Fruit fly (Drosophila melanogaster): ENCODE measurements around the gene fend.

fend gene

DNA sequence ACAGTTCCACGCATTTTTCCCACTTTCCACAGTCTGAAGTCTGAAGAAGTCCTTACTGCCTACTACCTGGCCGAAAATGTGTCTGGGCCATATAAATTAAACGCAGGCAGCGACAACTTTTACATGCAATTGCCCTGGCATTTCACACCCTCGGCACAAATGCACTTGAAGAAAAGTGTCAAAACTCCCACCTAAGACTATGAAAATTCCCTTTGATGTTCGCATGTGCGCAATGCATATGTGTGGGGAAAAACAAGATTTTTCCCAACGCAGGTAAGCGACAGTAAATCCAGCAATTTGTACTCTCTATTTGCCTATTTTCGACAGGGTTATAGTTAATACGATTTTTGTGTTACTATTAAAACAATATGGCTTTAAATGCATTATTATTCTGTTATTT lies 5.5 kb downstream of the fend start:
- TF ChIP-seq EcR (GFP tag; optimal IDR thresholded peaks at IDR 0.05): no peak
- TF ChIP-seq Dll (optimal IDR thresholded peaks at IDR 0.05): no peak
- no peak for TF ChIP-seq pan (optimal IDR thresholded peaks at IDR 0.05)
- TF ChIP-seq CG8478 (optimal IDR thresholded peaks at IDR 0.05): no peak
- no peak for TF ChIP-seq psq (optimal IDR thresholded peaks at IDR 0.05)
- no peak for TF ChIP-seq usp (GFP tag; optimal IDR thresholded peaks at IDR 0.05)

DNA sequence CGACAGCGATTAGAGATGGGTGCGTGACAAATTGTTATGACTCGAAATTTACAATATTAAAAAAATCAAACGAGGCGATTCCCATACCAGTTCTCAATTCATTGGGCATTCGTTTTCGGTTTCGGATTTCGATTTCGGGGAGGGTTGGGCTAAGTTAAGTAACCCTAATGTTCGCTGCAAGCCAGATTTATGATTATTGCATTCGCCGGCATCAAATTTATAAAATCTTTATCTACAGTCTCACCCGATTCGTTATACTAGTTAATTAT lies 7.0 kb downstream of the fend start:
- TF ChIP-seq psq (optimal IDR thresholded peaks at IDR 0.05) (no peak), EcR (GFP tag; optimal IDR thresholded peaks at IDR 0.05) (no peak), CG8478 (optimal IDR thresholded peaks at IDR 0.05) (no peak), usp (GFP tag; optimal IDR thresholded peaks at IDR 0.05) (no peak), pan (optimal IDR thresholded peaks at IDR 0.05) (no peak), Dll (optimal IDR thresholded peaks at IDR 0.05) (no peak)

DNA sequence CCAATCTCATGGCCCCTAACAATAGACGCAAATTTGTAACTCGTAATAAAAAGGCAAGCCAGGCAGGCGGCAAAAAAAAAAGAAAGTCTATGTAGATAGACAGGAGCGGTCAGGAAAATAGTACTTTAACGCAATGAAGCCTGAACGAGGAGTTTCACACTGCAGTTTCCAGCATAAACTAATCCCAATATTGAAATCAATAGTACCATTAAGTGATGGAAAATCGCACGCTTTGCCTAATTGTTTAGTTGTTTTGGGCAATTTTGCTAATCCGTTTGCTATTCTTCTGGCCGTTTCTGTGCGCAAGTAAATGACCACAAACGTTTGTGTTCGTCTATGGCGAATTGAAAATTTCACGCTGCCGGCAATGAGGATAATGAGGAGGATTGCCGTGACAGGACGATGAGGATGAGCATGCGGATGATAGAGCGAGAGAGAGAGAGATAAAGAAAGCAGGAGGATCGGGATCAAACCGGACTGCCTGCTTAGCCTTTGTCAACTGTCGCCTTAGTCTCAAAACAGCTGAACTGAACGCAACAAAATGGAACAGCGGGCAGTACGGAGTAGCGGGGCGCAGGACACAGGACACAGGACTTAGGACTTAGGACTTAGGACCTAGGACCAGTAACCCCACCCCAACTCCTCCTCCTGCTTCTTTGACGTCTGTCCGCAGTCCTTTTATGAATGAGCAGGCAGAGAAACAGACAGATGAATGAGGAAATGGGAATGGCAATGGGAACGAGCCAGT lies 7.5 kb downstream of the fend start:
- TF ChIP-seq CG8478 (optimal IDR thresholded peaks at IDR 0.05): no peak
- TF ChIP-seq psq (optimal IDR thresholded peaks at IDR 0.05): no peak
- TF ChIP-seq pan (optimal IDR thresholded peaks at IDR 0.05): no peak
- TF ChIP-seq EcR (GFP tag; optimal IDR thresholded peaks at IDR 0.05): no peak
- TF ChIP-seq Dll (optimal IDR thresholded peaks at IDR 0.05): no peak
- TF ChIP-seq usp (GFP tag; optimal IDR thresholded peaks at IDR 0.05): no peak

DNA sequence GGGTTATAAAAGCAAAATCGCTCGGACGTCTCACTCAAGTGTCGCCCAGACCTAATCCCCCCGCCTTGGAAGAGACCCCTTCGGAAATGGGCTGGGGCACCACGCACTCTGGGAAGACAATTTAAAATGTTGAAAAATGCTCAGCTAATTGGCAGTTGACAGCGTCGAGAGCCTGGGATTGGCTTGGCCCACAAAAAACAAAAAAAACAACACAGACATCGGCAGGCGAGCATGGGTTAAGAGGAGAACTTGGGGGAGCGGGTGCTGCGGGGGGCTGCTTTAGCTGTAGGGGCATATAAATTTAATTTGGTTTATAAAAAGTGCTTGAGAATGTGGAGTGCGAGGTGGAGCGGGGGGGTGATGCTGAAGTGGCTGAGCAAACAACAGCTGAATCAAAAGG lies 12.4 kb downstream of the fend start:
- no peak for TF ChIP-seq pan (optimal IDR thresholded peaks at IDR 0.05)
- no peak for TF ChIP-seq Dll (optimal IDR thresholded peaks at IDR 0.05)
- TF ChIP-seq EcR (GFP tag; optimal IDR thresholded peaks at IDR 0.05): no peak
- TF ChIP-seq CG8478 (optimal IDR thresholded peaks at IDR 0.05): no peak

DNA sequence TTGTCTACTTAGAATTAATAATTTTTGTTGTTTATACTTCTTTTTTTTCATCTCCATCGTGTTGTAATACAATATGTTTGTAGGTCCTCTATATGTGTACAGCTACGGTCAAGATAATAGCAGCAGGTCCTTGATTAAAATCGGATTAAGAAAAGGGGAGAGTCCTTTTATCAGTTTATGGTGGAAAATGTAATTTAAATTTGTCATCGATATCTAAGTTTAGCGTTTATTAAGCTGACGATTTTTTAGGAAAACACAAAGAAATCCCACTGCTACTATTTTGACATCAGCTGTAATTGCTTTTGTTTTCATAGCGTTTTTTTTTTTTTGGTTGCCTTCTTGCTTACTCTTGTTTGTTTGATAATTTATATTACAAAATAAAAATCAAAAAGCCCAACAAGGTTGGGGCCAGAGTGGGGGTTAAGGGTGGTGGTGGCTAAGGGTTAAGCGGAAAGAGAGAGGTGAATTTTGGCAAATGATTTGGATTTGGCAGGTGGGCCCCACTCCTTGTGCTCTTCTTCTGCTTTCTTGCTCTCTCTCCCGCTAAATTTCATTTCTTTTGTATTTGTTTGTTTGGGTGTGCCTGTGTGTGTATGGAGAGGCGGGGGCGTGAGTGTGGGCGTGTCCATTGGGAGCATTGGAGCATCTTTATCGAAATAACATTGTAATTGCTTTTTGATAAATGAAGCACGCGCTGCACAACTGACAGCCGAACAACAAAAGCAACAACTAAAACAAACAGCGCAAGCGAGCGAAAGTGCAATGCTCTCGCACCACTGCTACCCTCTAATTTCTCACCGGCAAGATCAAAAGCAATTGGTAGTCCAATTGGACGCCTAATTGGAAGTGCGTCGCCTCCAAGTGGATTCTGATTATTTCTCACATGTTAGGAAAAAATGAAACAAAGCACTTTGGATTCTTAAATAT lies 13.8 kb downstream of the fend start:
- TF ChIP-seq pan (optimal IDR thresholded peaks at IDR 0.05) (peak; percentile 24), EcR (GFP tag; optimal IDR thresholded peaks at IDR 0.05) (no peak)

DNA sequence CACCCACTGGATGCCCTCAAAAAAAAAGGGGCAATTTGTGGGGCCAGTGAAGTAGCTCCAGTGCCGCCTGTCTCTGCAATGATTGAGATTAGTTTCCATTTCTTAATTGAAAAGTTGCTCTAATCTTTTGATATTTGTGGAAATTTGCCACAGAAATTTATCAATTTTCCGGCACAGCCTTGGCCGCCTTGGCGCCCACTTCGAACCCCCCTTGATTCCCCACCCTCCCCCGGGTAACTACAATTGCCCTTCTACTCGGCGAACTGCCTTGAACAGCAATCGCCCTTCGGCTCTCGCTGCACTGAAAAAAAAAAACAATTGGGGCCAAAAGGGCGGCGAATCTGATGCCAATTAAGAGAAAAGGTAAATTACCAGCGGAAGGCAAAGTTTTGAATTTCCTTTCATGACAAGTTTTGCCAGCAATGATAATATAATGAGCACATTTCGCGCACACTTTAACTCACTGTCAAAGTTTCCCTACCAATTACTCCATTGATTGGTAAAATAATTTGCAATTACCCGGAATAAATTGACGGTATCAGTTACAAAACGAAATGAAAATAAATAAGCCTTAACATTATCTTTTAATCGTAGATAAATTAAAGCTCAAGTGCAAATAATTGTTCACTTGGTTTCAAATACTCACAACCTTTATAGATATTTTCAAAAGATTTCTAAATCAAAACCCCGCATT lies 15.1 kb downstream of the fend start:
- no peak for TF ChIP-seq usp (GFP tag; optimal IDR thresholded peaks at IDR 0.05)
- no peak for TF ChIP-seq CG8478 (optimal IDR thresholded peaks at IDR 0.05)
- no peak for TF ChIP-seq EcR (GFP tag; optimal IDR thresholded peaks at IDR 0.05)
- no peak for TF ChIP-seq Dll (optimal IDR thresholded peaks at IDR 0.05)
- TF ChIP-seq pan (optimal IDR thresholded peaks at IDR 0.05): no peak
- no peak for TF ChIP-seq psq (optimal IDR thresholded peaks at IDR 0.05)

DNA sequence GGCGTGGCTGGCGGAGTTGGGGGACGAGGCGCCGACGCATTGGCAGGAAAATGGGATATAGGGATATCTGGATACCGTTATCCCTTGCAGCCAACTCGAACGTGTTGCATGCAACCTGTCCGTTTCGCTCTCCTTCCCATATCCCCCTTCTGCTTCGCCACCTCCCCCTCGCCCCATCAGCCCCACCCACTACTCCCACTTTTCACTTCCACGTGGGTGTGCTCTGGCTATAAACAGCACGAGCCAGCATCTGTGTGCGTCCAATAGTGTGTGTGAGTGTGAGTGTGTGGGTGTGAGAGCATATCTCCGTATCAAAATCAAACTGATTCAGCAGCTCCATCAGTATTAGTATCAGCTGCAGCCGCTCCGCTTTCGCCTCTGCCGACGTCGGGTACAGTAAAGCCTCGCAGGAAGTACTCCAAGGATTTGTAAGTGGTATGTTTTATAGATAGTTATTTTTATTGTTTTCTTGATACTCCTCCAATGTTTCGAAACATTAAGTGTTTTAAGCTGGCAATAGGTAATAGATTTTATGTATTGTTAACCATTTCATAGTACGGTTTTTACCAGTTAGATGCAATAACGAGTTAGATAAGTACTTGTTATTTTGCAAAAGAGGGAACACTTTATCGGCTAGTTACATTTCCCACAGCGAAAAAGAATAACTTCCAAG lies 15.8 kb downstream of the fend start:
- no peak for TF ChIP-seq usp (GFP tag; optimal IDR thresholded peaks at IDR 0.05)
- no peak for TF ChIP-seq EcR (GFP tag; optimal IDR thresholded peaks at IDR 0.05)
- TF ChIP-seq CG8478 (optimal IDR thresholded peaks at IDR 0.05): no peak
- no peak for TF ChIP-seq psq (optimal IDR thresholded peaks at IDR 0.05)
- no peak for TF ChIP-seq Dll (optimal IDR thresholded peaks at IDR 0.05)
- no peak for TF ChIP-seq pan (optimal IDR thresholded peaks at IDR 0.05)

DNA sequence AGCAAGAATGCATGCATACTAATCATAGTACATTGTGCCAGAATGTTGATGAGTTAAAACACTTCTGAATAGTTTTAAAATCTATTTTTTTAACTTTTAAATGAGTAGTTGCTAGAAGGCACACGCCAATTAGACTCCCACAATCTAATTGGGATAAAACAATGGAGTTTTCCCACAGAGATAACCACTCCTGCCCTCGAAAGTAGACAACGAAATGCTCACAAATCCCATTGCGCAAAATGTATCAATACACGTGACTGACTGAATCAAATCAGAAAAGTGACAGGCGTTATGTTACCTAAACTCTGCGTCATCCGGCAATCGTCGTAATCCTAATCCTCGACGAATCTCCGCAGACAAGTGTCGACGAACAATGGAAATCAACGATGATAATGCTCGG lies 17.1 kb downstream of the fend start:
- no peak for TF ChIP-seq psq (optimal IDR thresholded peaks at IDR 0.05)
- TF ChIP-seq CG8478 (optimal IDR thresholded peaks at IDR 0.05): no peak
- no peak for TF ChIP-seq pan (optimal IDR thresholded peaks at IDR 0.05)
- TF ChIP-seq Dll (optimal IDR thresholded peaks at IDR 0.05): no peak
- no peak for TF ChIP-seq EcR (GFP tag; optimal IDR thresholded peaks at IDR 0.05)
- TF ChIP-seq usp (GFP tag; optimal IDR thresholded peaks at IDR 0.05): no peak

DNA sequence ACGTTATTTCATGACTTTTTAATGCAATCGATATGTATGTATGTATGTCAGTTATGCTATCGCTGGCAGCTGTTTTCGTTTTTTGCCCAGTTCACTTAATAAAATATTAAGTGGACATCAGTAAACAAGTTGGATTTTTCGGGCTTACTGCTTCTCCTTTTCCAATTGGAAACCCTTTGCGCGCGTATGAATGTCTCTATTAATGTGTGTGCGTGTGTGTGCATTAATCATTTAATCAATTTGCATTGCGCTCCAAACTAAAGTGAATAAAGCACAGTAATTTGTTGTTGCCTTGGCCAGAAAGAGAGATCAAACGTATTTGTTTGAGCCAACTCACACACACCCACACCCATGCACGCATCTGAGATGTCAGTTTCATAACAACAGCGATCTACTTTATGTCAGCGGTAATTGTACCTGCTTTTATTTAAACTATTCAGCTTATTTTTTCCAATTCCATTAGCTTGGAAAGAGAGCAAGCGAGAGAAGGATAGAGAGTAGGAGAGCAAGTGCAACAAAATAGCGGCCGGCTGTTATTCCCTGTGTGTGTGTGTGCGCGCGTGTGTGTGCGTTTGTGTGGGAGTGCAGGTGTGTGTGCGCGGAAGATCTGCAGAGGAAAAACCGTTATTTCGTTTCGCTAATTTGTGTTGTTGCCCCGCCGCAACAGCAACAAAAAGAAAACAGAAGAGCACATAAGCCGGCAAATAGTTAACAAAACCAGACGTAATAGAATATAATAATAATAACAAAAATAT lies 24.6 kb downstream of the fend start:
- TF ChIP-seq CG8478 (optimal IDR thresholded peaks at IDR 0.05) (no peak), psq (optimal IDR thresholded peaks at IDR 0.05) (no peak), usp (GFP tag; optimal IDR thresholded peaks at IDR 0.05) (no peak), pan (optimal IDR thresholded peaks at IDR 0.05) (no peak), Dll (optimal IDR thresholded peaks at IDR 0.05) (no peak), EcR (GFP tag; optimal IDR thresholded peaks at IDR 0.05) (no peak)

DNA sequence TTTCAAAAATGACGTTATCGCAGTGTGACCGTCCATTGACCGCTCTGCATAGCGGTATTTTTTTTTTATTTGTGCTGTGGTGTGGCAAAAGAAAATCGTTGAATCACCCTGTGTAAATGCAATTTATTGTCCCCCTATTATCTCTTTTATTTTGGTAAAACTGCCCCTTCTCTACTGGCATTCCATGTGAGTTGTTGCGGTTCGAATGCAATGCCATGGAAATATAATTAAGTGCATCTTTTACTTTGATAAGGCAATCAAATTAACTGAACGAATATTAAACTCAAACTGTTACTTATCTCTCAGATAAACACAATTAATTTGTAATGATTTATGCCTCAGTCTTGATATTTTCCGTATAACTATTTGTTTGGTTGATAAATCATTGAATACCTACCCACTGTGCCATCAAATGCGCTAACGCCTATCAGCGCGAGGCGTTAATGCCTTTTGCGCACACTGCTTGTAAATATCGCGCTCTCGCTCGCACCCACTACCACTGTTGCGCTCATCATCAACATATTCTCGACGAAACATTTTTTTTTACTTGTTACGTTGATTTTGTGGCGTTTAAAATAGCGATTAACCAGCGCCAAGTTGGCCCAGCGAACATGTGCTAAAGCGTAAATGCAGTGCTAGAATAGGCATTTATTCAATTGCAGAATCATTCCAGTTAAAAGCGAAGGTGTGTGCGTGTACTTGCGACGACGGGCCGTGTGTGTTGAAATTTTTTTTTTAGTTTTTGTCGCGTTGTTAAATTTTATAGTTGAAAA lies 25.6 kb downstream of the fend start:
- TF ChIP-seq psq (optimal IDR thresholded peaks at IDR 0.05) (no peak), CG8478 (optimal IDR thresholded peaks at IDR 0.05) (no peak), pan (optimal IDR thresholded peaks at IDR 0.05) (no peak), usp (GFP tag; optimal IDR thresholded peaks at IDR 0.05) (no peak), Dll (optimal IDR thresholded peaks at IDR 0.05) (no peak), EcR (GFP tag; optimal IDR thresholded peaks at IDR 0.05) (no peak)

Data from whole organism.